Worm (Caenorhabditis elegans) whole organism, L1 larva: ENCODE data around the gene F44F4.3.

Experiments
- lsy-2 ChIP-seq, 2 experiments: fragments of 150-350 bp; optimal IDR thresholded peaks; 2 replicates each; lab custom pipeline; 2014; ENCODE audit warnings: missing biosample characterization in 2 of 2, missing genetic modification characterization in 2 of 2
- nhr-19 ChIP-seq: fragments of 200-800 bp; sonication (Bioruptor generic); conservative IDR thresholded peaks from 2 replicates; pipeline ENCODE4 v1.3.6; 2022; ENCODE audit warnings: missing genetic modification characterization, missing compliant biosample characterization
- pqm-1 ChIP-seq: sonication (generic microtip); optimal IDR thresholded peaks from 3 replicates; lab custom pipeline; 2017; ENCODE audit warnings: missing biosample characterization, missing genetic modification characterization

- TF ChIP-seq nhr-19 (GFP tag; lab: Robert Waterston, UW) = no peak
- no peak for TF ChIP-seq pqm-1 (tag; lab: Kevin White, UChicago)
- TF ChIP-seq lsy-2 (tag; optimal IDR thresholded peaks at IDR 0.05; lab: Kevin White, UChicago) = no peak
Observed at ce11 chrII:10923948-10924347, 38.2 kb upstream of the F44F4.3 start, which contains the start of gene Y19D2B.2.
